Worm (Caenorhabditis elegans): Measurements from ENCODE around the gene zhit-2.

- TF ChIP-seq ceh-16 (tag; optimal IDR thresholded peaks at IDR 0.05) (no peak), alr-1 (tag; optimal IDR thresholded peaks at IDR 0.05) (no peak), ztf-11 (tag; optimal IDR thresholded peaks at IDR 0.05) (no peak), aly-2 (tag; optimal IDR thresholded peaks at IDR 0.05) (no peak), elt-1 (tag; optimal IDR thresholded peaks at IDR 0.05) (no peak), lin-11 (tag; optimal IDR thresholded peaks at IDR 0.05) (no peak)
These were observed 11.3 kb downstream of the zhit-2 start, which contains the start of gene nhr-20 for ce11 chrIII:4232811-4233269.

Data from whole organism, L2 larva.